Fruit fly (Drosophila melanogaster): Measurements from ENCODE around the gene eIF4E1.

eIF4E1 gene

DNA sequence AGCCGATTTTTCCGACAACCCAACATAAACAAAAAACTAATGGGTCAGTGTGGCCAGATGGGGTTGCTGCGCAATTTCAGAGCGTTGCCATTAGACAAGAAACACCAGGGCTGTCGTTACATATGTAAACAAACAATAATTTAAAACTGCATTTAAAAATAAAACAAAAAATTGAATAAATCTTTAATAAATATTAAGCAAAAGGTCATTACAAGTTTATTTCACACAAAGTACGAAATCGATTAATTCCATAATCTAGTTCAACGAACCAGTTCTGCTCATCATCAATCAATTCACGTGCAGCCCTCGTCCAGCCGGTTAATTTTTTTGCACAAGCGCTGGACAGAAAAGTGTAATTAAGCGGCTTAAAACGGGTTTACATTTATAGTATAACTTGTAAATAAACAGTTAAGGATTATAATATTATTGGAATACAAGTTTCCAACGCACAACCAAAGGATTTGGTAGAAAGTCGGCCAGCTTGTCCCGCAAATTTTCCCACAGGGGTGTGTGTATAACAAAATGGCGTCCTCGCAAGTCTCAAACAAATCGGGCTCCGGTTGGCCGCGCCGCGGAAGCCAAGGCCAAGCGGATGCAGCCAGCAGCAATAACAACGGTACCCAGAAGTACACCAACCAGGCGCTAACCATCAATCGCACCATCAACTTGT lies 8.6 kb upstream of the eIF4E1 start, which contains the start of the genes CG4022 and Cpsf5 (continued):
- TF ChIP-seq al (GFP tag; IDR thresholded peaks at IDR 0.05) (peak; percentile 79), slou (GFP tag; optimal IDR thresholded peaks at IDR 0.05) (peak; percentile 51), slp2 (GFP tag; optimal IDR thresholded peaks at IDR 0.05) (peak; percentile 46), CG13624 (GFP tag; optimal IDR thresholded peaks at IDR 0.05) (peak; percentile 60), dysf (GFP tag; IDR thresholded peaks at IDR 0.05) (peak; percentile 84), mirr (GFP tag; optimal IDR thresholded peaks at IDR 0.05) (peak; percentile 48), btn (GFP tag; optimal IDR thresholded peaks at IDR 0.05) (no peak), stwl (tag; optimal IDR thresholded peaks at IDR 0.05) (peak; percentile 73), Dll (GFP tag; IDR thresholded peaks at IDR 0.05; ENCODE audit: partially characterized antibody) (peak; percentile 50), CG10267 (tag; optimal IDR thresholded peaks at IDR 0.05) (peak; percentile 81), jing (GFP tag; optimal IDR thresholded peaks at IDR 0.05) (peak; percentile 12), CG17186 (GFP tag; optimal IDR thresholded peaks at IDR 0.05) (peak; percentile 90), Aef1 (GFP tag; IDR thresholded peaks at IDR 0.05) (peak; percentile 76), CG10366 (GFP tag; IDR thresholded peaks at IDR 0.05) (peak; percentile 86), az2 (GFP tag; optimal IDR thresholded peaks at IDR 0.05) (peak; percentile 85), CG3838 (GFP tag; optimal IDR thresholded peaks at IDR 0.05) (peak; percentile 74)

- TF ChIP-seq Jarid2 (GFP tag; optimal IDR thresholded peaks at IDR 0.05) = no peak
- no peak for TF ChIP-seq oc (tag; optimal IDR thresholded peaks at IDR 0.05)
- no peak for TF ChIP-seq CG11398 (GFP tag; optimal IDR thresholded peaks at IDR 0.05)
- TF ChIP-seq Bteb2 (GFP tag; optimal IDR thresholded peaks at IDR 0.05) = no peak
- no peak for TF ChIP-seq lbe (GFP tag; optimal IDR thresholded peaks at IDR 0.05)
- peak in 1 of 2 experiments; percentile 20 for TF ChIP-seq Hr78 (GFP tag; optimal IDR thresholded peaks at IDR 0.05)
- peak; percentile 63 for TF ChIP-seq CG1832 (GFP tag; optimal IDR thresholded peaks at IDR 0.05)
- TF ChIP-seq Dip3 (GFP tag; optimal IDR thresholded peaks at IDR 0.05) = no peak
- TF ChIP-seq CG4707 (GFP tag; optimal IDR thresholded peaks at IDR 0.05) = no peak
- no peak for TF ChIP-seq CG10565 (GFP tag; optimal IDR thresholded peaks at IDR 0.05)
- TF ChIP-seq Eip74EF (GFP tag; optimal IDR thresholded peaks at IDR 0.05) = no peak
- TF ChIP-seq CG7928 (GFP tag; optimal IDR thresholded peaks at IDR 0.05) = no peak
- TF ChIP-seq D (optimal IDR thresholded peaks at IDR 0.05) = peak; percentile 69
- TF ChIP-seq D (GFP tag; optimal IDR thresholded peaks at IDR 0.05) = no peak
- no peak for TF ChIP-seq CG7271 (tag; optimal IDR thresholded peaks at IDR 0.05)
- TF ChIP-seq CG10431 (GFP tag; optimal IDR thresholded peaks at IDR 0.05) = no peak
- TF ChIP-seq slou (GFP tag; optimal IDR thresholded peaks at IDR 0.05) = no peak
- no peak for TF ChIP-seq CG13624 (GFP tag; optimal IDR thresholded peaks at IDR 0.05)
- no peak for TF ChIP-seq dm (GFP tag; optimal IDR thresholded peaks at IDR 0.05)
- TF ChIP-seq Antp (GFP tag; optimal IDR thresholded peaks at IDR 0.05) = no peak
- TF ChIP-seq so (GFP tag; IDR thresholded peaks at IDR 0.05) = no peak
- TF ChIP-seq CG15269 (tag; optimal IDR thresholded peaks at IDR 0.05) = no peak
- TF ChIP-seq CG17328 (GFP tag; IDR thresholded peaks at IDR 0.05) = no peak
- no peak for TF ChIP-seq CG6254 (GFP tag; optimal IDR thresholded peaks at IDR 0.05)
- no peak for TF ChIP-seq Dad (GFP tag; optimal IDR thresholded peaks at IDR 0.05)
- peak; percentile 75 for TF ChIP-seq CG8478 (optimal IDR thresholded peaks at IDR 0.05)
- no peak for TF ChIP-seq vfl (GFP tag; optimal IDR thresholded peaks at IDR 0.05)
- TF ChIP-seq CG6272 (GFP tag; IDR thresholded peaks at IDR 0.05) = no peak
- peak; percentile 13 for TF ChIP-seq nom (GFP tag; optimal IDR thresholded peaks at IDR 0.05)
- TF ChIP-seq Stat92E (GFP tag; optimal IDR thresholded peaks at IDR 0.05) = no peak
- TF ChIP-seq tup (GFP tag; optimal IDR thresholded peaks at IDR 0.05) = no peak
- no peak for TF ChIP-seq ap (GFP tag; IDR thresholded peaks at IDR 0.05)
- no peak for TF ChIP-seq CG18262 (tag; optimal IDR thresholded peaks at IDR 0.05)
- no peak for TF ChIP-seq da (GFP tag; optimal IDR thresholded peaks at IDR 0.05)
- no peak for TF ChIP-seq E2f1 (GFP tag; IDR thresholded peaks at IDR 0.05)
Observed at dm6 chr3L:9410030-9410589, 7.8 kb upstream of the eIF4E1 start.
